Worm (Caenorhabditis elegans): ENCODE results near the gene pgp-7.

ce11 chrX:10896498-10896897 is 26.5 kb upstream of the pgp-7 start, which contains the start of gene haly-1:
- TF ChIP-seq ama-1 (optimal IDR thresholded peaks at IDR 0.05) (no peak), tbx-11 (GFP tag; IDR thresholded peaks at IDR 0.05) (no peak), flt-1 (GFP tag; IDR thresholded peaks at IDR 0.05) (no peak), hnd-1 (tag; optimal IDR thresholded peaks at IDR 0.05) (no peak), aly-1 (tag; optimal IDR thresholded peaks at IDR 0.05) (no peak), ceh-36 (tag; optimal IDR thresholded peaks at IDR 0.05) (no peak), pes-1 (GFP tag; IDR thresholded peaks at IDR 0.05) (no peak), hmbx-1 (tag; optimal IDR thresholded peaks at IDR 0.05) (no peak), sea-1 (GFP tag; conservative IDR thresholded peaks at IDR 0.05) (no peak), B0310.2 (tag; optimal IDR thresholded peaks at IDR 0.05) (no peak), tra-4 (tag; optimal IDR thresholded peaks at IDR 0.05) (no peak), tbx-37 (GFP tag; conservative IDR thresholded peaks at IDR 0.05) (no peak), F13C5.2 (tag; optimal IDR thresholded peaks at IDR 0.05) (no peak)
